Worm (Caenorhabditis elegans) whole organism, L3 larva: ENCODE measurements around the gene col-159.

Experiments
- R02D3.7 ChIP-seq: fragments of 150-350 bp; optimal IDR thresholded peaks from 2 replicates; lab custom pipeline; 2014; ENCODE audit warnings: missing biosample characterization, missing genetic modification characterization
- ZK546.5 ChIP-seq: sonication (generic microtip); optimal IDR thresholded peaks from 2 replicates; lab custom pipeline; 2017; ENCODE audit warnings: missing biosample characterization, missing genetic modification characterization
- aly-2 ChIP-seq: fragments of 150-350 bp; optimal IDR thresholded peaks from 2 replicates; lab custom pipeline; 2014; ENCODE audit warnings: missing biosample characterization, missing genetic modification characterization
- ama-1 ChIP-seq: fragments of 150-350 bp; optimal IDR thresholded peaks from 2 replicates; lab custom pipeline; 2018
- ceh-16 ChIP-seq: sonication (generic microtip); optimal IDR thresholded peaks from 2 replicates; lab custom pipeline; 2017; ENCODE audit warnings: missing biosample characterization, missing genetic modification characterization
- ceh-9 ChIP-seq: sonication (generic microtip); optimal IDR thresholded peaks from 2 replicates; lab custom pipeline; 2018; ENCODE audit warnings: missing biosample characterization, missing genetic modification characterization
- daf-12 ChIP-seq: fragments of 150-350 bp; optimal IDR thresholded peaks from 2 replicates; lab custom pipeline; 2014; ENCODE audit warnings: missing biosample characterization, missing genetic modification reagents, missing genetic modification characterization
- egl-27 ChIP-seq: sonication (generic microtip); optimal IDR thresholded peaks from 4 replicates; lab custom pipeline; 2017; ENCODE audit warnings: missing biosample characterization, missing genetic modification reagents, missing genetic modification characterization
- elt-1 ChIP-seq: fragments of 150-350 bp; optimal IDR thresholded peaks from 2 replicates; lab custom pipeline; 2014; ENCODE audit warnings: missing biosample characterization, missing genetic modification characterization
- elt-2 ChIP-seq: sonication (generic microtip); optimal IDR thresholded peaks from 2 replicates; lab custom pipeline; 2016; ENCODE audit warnings: missing genetic modification reagents, mild to moderate bottlenecking, missing genetic modification characterization, missing compliant biosample characterization
- elt-3 ChIP-seq, 3 experiments: fragments of 150-350 bp in 1 of 3; sonication (generic microtip) in 2 of 3; optimal IDR thresholded peaks; 2 replicates in 2 of 3; 4 replicates in 1 of 3; lab custom pipeline; 2014 to 2017; ENCODE audit warnings: missing biosample characterization in 3 of 3, missing genetic modification characterization in 3 of 3
- eor-1 ChIP-seq, 2 experiments: fragments of 150-350 bp; optimal IDR thresholded peaks; 2 replicates each; lab custom pipeline; 2014 to 2018; ENCODE audit warnings: missing biosample characterization in 2 of 2, missing genetic modification characterization in 2 of 2
- fkh-2 ChIP-seq: fragments of 150-350 bp; optimal IDR thresholded peaks from 2 replicates; lab custom pipeline; 2014; ENCODE audit warnings: missing biosample characterization, missing genetic modification reagents, missing genetic modification characterization
- fos-1 ChIP-seq: fragments of 150-350 bp; optimal IDR thresholded peaks from 2 replicates; lab custom pipeline; 2014; ENCODE audit warnings: missing biosample characterization, missing genetic modification characterization
- hmg-11 ChIP-seq: sonication (generic microtip); optimal IDR thresholded peaks from 2 replicates; lab custom pipeline; 2016; ENCODE audit warnings: missing genetic modification characterization, missing compliant biosample characterization
- jun-1 ChIP-seq: fragments of 150-350 bp; optimal IDR thresholded peaks from 2 replicates; lab custom pipeline; 2014; ENCODE audit warnings: missing biosample characterization, missing genetic modification reagents, missing genetic modification characterization
- lin-15B ChIP-seq: fragments of 150-350 bp; optimal IDR thresholded peaks from 2 replicates; lab custom pipeline; 2014; ENCODE audit warnings: missing biosample characterization, missing genetic modification characterization
- lin-39 ChIP-seq: fragments of 150-350 bp; optimal IDR thresholded peaks from 2 replicates; lab custom pipeline; 2018; ENCODE audit warnings: missing biosample characterization, missing genetic modification reagents, missing genetic modification characterization
- lsy-12 ChIP-seq: sonication (generic microtip); optimal IDR thresholded peaks from 2 replicates; lab custom pipeline; 2016; ENCODE audit warnings: mild to moderate bottlenecking, missing genetic modification characterization, missing compliant biosample characterization
- mdl-1 ChIP-seq: fragments of 150-350 bp; optimal IDR thresholded peaks from 2 replicates; lab custom pipeline; 2014; ENCODE audit warnings: missing biosample characterization, missing genetic modification characterization
- mml-1 ChIP-seq: fragments of 150-350 bp; sonication (generic microtip); optimal IDR thresholded peaks from 3 replicates; lab custom pipeline; 2014; ENCODE audit warnings: missing biosample characterization, missing genetic modification characterization
- nfya-1 ChIP-seq: sonication (generic microtip); optimal IDR thresholded peaks from 2 replicates; lab custom pipeline; 2017; ENCODE audit warnings: missing genetic modification characterization, mild to moderate bottlenecking, missing compliant biosample characterization, antibody characterized with exemption, moderate library complexity; ENCODE audit not compliant: insufficient read depth
- nhr-12 ChIP-seq: fragments of 150-350 bp; optimal IDR thresholded peaks from 2 replicates; lab custom pipeline; 2014; ENCODE audit warnings: missing biosample characterization, missing genetic modification characterization
- nhr-23 ChIP-seq: fragments of 150-350 bp; optimal IDR thresholded peaks from 2 replicates; lab custom pipeline; 2014; ENCODE audit warnings: missing biosample characterization, missing genetic modification reagents, missing genetic modification characterization
- nhr-237 ChIP-seq: fragments of 150-350 bp; optimal IDR thresholded peaks from 2 replicates; lab custom pipeline; 2014; ENCODE audit warnings: missing biosample characterization, missing genetic modification characterization
- nhr-25 ChIP-seq: sonication (generic microtip); optimal IDR thresholded peaks from 2 replicates; lab custom pipeline; 2017; ENCODE audit warnings: missing biosample characterization, missing genetic modification characterization
- nhr-28 ChIP-seq: fragments of 150-350 bp; optimal IDR thresholded peaks from 2 replicates; lab custom pipeline; 2014; ENCODE audit warnings: missing biosample characterization, missing genetic modification characterization
- nhr-43 ChIP-seq: sonication (generic microtip); optimal IDR thresholded peaks from 2 replicates; lab custom pipeline; 2016; ENCODE audit warnings: mild to moderate bottlenecking, missing genetic modification characterization, missing compliant biosample characterization; ENCODE audit not compliant: poor library complexity, severe bottlenecking
- nhr-76 ChIP-seq: fragments of 150-350 bp; sonication (generic microtip); optimal IDR thresholded peaks from 5 replicates; lab custom pipeline; 2014; ENCODE audit warnings: missing biosample characterization, missing genetic modification characterization
- nhr-77 ChIP-seq: fragments of 150-350 bp; optimal IDR thresholded peaks from 2 replicates; lab custom pipeline; 2014; ENCODE audit warnings: missing biosample characterization, missing genetic modification characterization
- pha-4 ChIP-seq: fragments of 150-350 bp; optimal IDR thresholded peaks from 2 replicates; lab custom pipeline; 2014; ENCODE audit warnings: missing biosample characterization, missing genetic modification reagents, missing genetic modification characterization
- pqm-1 ChIP-seq: fragments of 150-350 bp; optimal IDR thresholded peaks from 2 replicates; lab custom pipeline; 2017; ENCODE audit warnings: missing biosample characterization, missing genetic modification characterization, inconsistent platforms
- sea-2 ChIP-seq: fragments of 150-350 bp; sonication (generic microtip); optimal IDR thresholded peaks from 4 replicates; lab custom pipeline; 2014; ENCODE audit warnings: missing biosample characterization, missing genetic modification reagents, missing genetic modification characterization
- skn-1 ChIP-seq: fragments of 150-350 bp; optimal IDR thresholded peaks from 2 replicates; lab custom pipeline; 2014; ENCODE audit warnings: missing biosample characterization, missing genetic modification characterization
- snpc-4 ChIP-seq: fragments of 150-350 bp; optimal IDR thresholded peaks from 2 replicates; lab custom pipeline; 2014; ENCODE audit warnings: missing biosample characterization, missing genetic modification characterization
- tbx-2 ChIP-seq: sonication (generic microtip); optimal IDR thresholded peaks from 2 replicates; lab custom pipeline; 2016; ENCODE audit warnings: mild to moderate bottlenecking, missing genetic modification characterization, missing compliant biosample characterization
- unc-39 ChIP-seq: sonication (generic microtip); optimal IDR thresholded peaks from 4 replicates; lab custom pipeline; 2017; ENCODE audit warnings: missing biosample characterization, missing genetic modification characterization
- zag-1 ChIP-seq: fragments of 150-350 bp; optimal IDR thresholded peaks from 2 replicates; lab custom pipeline; 2014; ENCODE audit warnings: missing biosample characterization, missing genetic modification characterization

col-159 gene

ce11 chrV:13200609-13201008, 1.4 kb downstream of the col-159 start:
- TF ChIP-seq skn-1 (tag; lab: Kevin White, UChicago) = no peak
- TF ChIP-seq elt-3 (tag; optimal IDR thresholded peaks at IDR 0.05; lab: Kevin White, UChicago) = no peak
- TF ChIP-seq sea-2 (GFP tag; lab: Kevin White, UChicago) = no peak
- TF ChIP-seq nhr-43 (tag; lab: Kevin White, UChicago) = peak; percentile 12
- TF ChIP-seq nhr-237 (tag; lab: Kevin White, UChicago) = no peak
- TF ChIP-seq daf-12 (tag; lab: Kevin White, UChicago) = no peak
- no peak for TF ChIP-seq nhr-28 (tag; lab: Kevin White, UChicago)
- TF ChIP-seq nhr-23 (tag; lab: Kevin White, UChicago) = peak; percentile 38
- no peak for TF ChIP-seq fkh-2 (tag; lab: Kevin White, UChicago)
- TF ChIP-seq nhr-25 (tag; lab: Kevin White, UChicago) = peak; percentile 77
- no peak for TF ChIP-seq elt-1 (tag; lab: Kevin White, UChicago)
- TF ChIP-seq nhr-76 = peak; percentile 50
- TF ChIP-seq lin-15B (tag; lab: Kevin White, UChicago) = no peak
- TF ChIP-seq fos-1 = no peak
- TF ChIP-seq lsy-12 (tag; lab: Kevin White, UChicago) = no peak
- TF ChIP-seq egl-27 (tag; lab: Kevin White, UChicago) = no peak

ce11 chrV:13197823-13198222, 4.2 kb downstream of the col-159 start, which contains the start of gene F57B1.9:
Gene F57B1.9 (minus strand): TSS chrV:13197923.
- no peak for TF ChIP-seq ceh-9 (tag; lab: Kevin White, UChicago)
- TF ChIP-seq ZK546.5 (tag; lab: Kevin White, UChicago) = no peak
- no peak for TF ChIP-seq zag-1 (tag; lab: Kevin White, UChicago)
- TF ChIP-seq mdl-1 (tag; lab: Kevin White, UChicago) = no peak
- TF ChIP-seq skn-1 (tag; lab: Kevin White, UChicago) = no peak
- no peak for TF ChIP-seq mml-1
- TF ChIP-seq nhr-12 (tag; lab: Kevin White, UChicago) = no peak
- no peak for TF ChIP-seq nhr-76
- TF ChIP-seq pha-4 (tag; lab: Kevin White, UChicago) = no peak
- TF ChIP-seq lin-39 (tag; lab: Kevin White, UChicago) = no peak
- no peak for TF ChIP-seq unc-39 (tag; lab: Kevin White, UChicago)
- TF ChIP-seq jun-1 (tag; lab: Kevin White, UChicago) = no peak
- TF ChIP-seq tbx-2 (tag; lab: Kevin White, UChicago) = no peak
- TF ChIP-seq elt-2 (tag; lab: Kevin White, UChicago) = no peak
- TF ChIP-seq egl-27 (tag; lab: Kevin White, UChicago) = no peak
- no peak for TF ChIP-seq elt-3 (tag; optimal IDR thresholded peaks at IDR 0.05; lab: Kevin White, UChicago)

- no peak for TF ChIP-seq nhr-12 (tag; lab: Kevin White, UChicago)
- no peak for TF ChIP-seq fos-1
- TF ChIP-seq sea-2 (GFP tag; lab: Kevin White, UChicago) = no peak
- TF ChIP-seq, all 47 proteins: peak for 0
These were observed 6.4 kb downstream of the col-159 start, which contains the start of gene F57B1.1 for ce11 chrV:13195548-13195947. Gene F57B1.1 (minus strand): TSS chrV:13195648.

ce11 chrV:13193488-13194042, 8.4 kb downstream of the col-159 start, which contains the start of gene sun-1:
Gene sun-1 (minus strand): TSS chrV:13193538.
- TF ChIP-seq mdl-1 (tag; lab: Kevin White, UChicago) (no peak), snpc-4 (tag; lab: Kevin White, UChicago) (no peak), nfya-1 (tag; lab: Kevin White, UChicago) (no peak), lin-39 (tag; lab: Kevin White, UChicago) (no peak), nhr-23 (tag; lab: Kevin White, UChicago) (no peak), sea-2 (GFP tag; lab: Kevin White, UChicago) (no peak), nhr-237 (tag; lab: Kevin White, UChicago) (no peak), ceh-9 (tag; lab: Kevin White, UChicago) (no peak), aly-2 (tag; lab: Kevin White, UChicago) (no peak), mml-1 (no peak), hmg-11 (tag; lab: Kevin White, UChicago) (no peak), ama-1 (lab: Kevin White, UChicago) (no peak), pqm-1 (tag; lab: Kevin White, UChicago) (no peak), nhr-12 (tag; lab: Kevin White, UChicago) (no peak), elt-1 (tag; lab: Kevin White, UChicago) (no peak), R02D3.7 (tag; lab: Kevin White, UChicago) (no peak), fos-1 (no peak), nhr-77 (tag; lab: Kevin White, UChicago) (no peak), eor-1 (tag; optimal IDR thresholded peaks at IDR 0.05; lab: Kevin White, UChicago) (no peak), ceh-16 (tag; lab: Kevin White, UChicago) (no peak)
